Worm (Caenorhabditis elegans): Measurements from ENCODE around the gene F14H8.8.

DNA sequence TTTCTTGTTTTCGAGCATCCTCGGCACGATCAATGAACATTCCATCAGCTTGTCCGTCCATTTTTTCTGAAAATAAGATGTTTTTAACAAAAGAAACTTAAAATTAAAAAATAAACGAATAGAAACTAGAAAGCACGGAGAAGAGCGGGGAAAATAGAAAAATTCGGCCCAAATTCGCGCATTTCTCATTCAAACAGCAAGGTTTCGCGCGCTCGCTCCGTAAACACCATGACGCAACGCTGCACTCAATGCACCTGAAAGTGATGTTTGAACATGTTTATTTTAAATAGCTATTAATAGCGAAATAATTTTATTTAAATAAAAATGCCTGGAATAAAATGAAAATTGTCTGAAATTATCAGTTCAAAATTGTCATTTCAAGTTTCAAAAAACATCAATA, 30.3 kb downstream of the F14H8.8 start, which contains the start of the genes mcm-3 and C25D7.15:
- TF ChIP-seq Y53G8AR.9 (GFP tag; conservative IDR thresholded peaks at IDR 0.05), result no peak
- no peak for TF ChIP-seq K12H6.12 (tag; optimal IDR thresholded peaks at IDR 0.05)
- TF ChIP-seq F49E8.2 (tag; optimal IDR thresholded peaks at IDR 0.05; ENCODE audit: insufficient read depth), result no peak
- no peak for TF ChIP-seq F39B2.1 (GFP tag; IDR thresholded peaks at IDR 0.05)
- TF ChIP-seq die-1 (tag; optimal IDR thresholded peaks at IDR 0.05), result no peak
- peak; percentile 89 for TF ChIP-seq ceh-91 (GFP tag; IDR thresholded peaks at IDR 0.05)
